Fruit fly (Drosophila melanogaster) S2 (cell line): ENCODE results near the gene Hesr.

ENCODE experiments used
- CG8478 ChIP-seq: fragments of >200 bp; optimal IDR thresholded peaks from 2 replicates; lab custom pipeline; 2018
- CTCF ChIP-seq, 2 experiments: fragments of >200 bp; optimal IDR thresholded peaks; 2 replicates each; lab custom pipeline; 2018

DNA sequence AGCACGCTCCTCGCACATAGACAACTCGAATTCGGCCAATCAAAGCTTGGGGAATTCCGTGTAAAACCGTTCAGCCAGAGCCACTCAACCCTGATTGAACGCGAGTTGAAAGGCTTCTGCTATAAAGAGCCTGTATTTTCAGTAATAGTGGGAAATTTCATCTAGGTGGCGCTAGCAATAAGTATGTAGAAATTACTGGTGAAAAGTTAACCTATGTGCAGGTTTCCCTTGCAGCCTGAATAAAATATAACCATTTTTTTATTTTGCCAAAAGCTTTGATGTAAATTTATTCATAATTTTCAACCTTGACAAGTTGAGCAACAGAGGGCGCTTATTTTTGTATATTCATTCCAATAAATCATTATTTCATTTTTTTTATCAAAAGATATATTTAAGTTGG is 33.5 kb upstream of the Hesr start:
- TF ChIP-seq CG8478 (lab: Kevin White, UChicago): no peak
- TF ChIP-seq CTCF (optimal IDR thresholded peaks at IDR 0.05; lab: Kevin White, UChicago): peak; percentile 55 to 75
